Worm (Caenorhabditis elegans): ENCODE data around the gene C08B6.8.

C08B6.8 gene

DNA sequence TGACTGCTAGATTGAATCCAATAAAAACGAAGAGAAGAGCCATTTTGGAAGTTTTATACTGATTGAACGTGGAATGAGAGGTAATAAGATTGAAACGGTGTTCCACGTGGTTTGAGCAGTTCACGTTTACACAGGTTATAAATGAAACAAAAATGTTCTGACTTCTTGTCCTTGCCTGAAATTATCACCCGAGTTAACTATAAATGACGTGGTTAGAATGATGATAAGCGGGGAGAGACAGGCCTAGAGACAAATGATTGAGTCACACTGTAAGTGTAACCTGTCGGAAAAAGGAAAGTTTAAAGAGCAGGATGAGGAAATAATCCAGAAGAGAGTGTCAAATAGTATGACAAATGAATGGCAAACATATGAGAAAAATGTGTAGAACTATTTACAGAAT is 26.5 kb downstream of the C08B6.8 start, which contains the start of gene C51E3.10 (continued):
- TF ChIP-seq F49E8.2 (tag; optimal IDR thresholded peaks at IDR 0.05; ENCODE audit: borderline replicate concordance) = no peak
- TF ChIP-seq F26F4.8 (GFP tag; conservative IDR thresholded peaks at IDR 0.05) = no peak
- no peak for TF ChIP-seq arid-1 (GFP tag; conservative IDR thresholded peaks at IDR 0.05)
- no peak for TF ChIP-seq zfp-2 (tag; optimal IDR thresholded peaks at IDR 0.05)
- no peak for TF ChIP-seq sdz-12 (GFP tag; optimal IDR thresholded peaks at IDR 0.05)
- TF ChIP-seq ceh-32 (tag; optimal IDR thresholded peaks at IDR 0.05; ENCODE audit: poor library complexity) = no peak
- no peak for TF ChIP-seq nhr-76 (tag; optimal IDR thresholded peaks at IDR 0.05)
- no peak for TF ChIP-seq lim-7 (GFP tag; IDR thresholded peaks at IDR 0.05)
- no peak for TF ChIP-seq ces-1 (GFP tag; optimal IDR thresholded peaks at IDR 0.05)
- peak; percentile 18 for TF ChIP-seq nhr-48 (tag; optimal IDR thresholded peaks at IDR 0.05)
- no peak for TF ChIP-seq unc-39 (tag; optimal IDR thresholded peaks at IDR 0.05)
- TF ChIP-seq lin-29 (GFP tag; IDR thresholded peaks at IDR 0.05) = no peak
- TF ChIP-seq mdl-1 (tag; optimal IDR thresholded peaks at IDR 0.05) = peak in 1 of 2 experiments; percentile 77
- no peak for TF ChIP-seq ztf-7 (tag; optimal IDR thresholded peaks at IDR 0.05)
- peak; percentile 68 for TF ChIP-seq hlh-30 (tag; optimal IDR thresholded peaks at IDR 0.05; ENCODE audit: insufficient read depth)
- TF ChIP-seq ceh-20 (GFP tag; IDR thresholded peaks at IDR 0.05) = no peak
- TF ChIP-seq nhr-111 (GFP tag; optimal IDR thresholded peaks at IDR 0.05) = no peak
- TF ChIP-seq nhr-6 (tag; optimal IDR thresholded peaks at IDR 0.05) = no peak
- TF ChIP-seq zfp-3 (GFP tag; conservative IDR thresholded peaks at IDR 0.05) = no peak
- TF ChIP-seq vab-7 (GFP tag; IDR thresholded peaks at IDR 0.05) = no peak
- TF ChIP-seq pqm-1 (tag; optimal IDR thresholded peaks at IDR 0.05) = peak; percentile 93
- TF ChIP-seq Y75B8A.6 (GFP tag; IDR thresholded peaks at IDR 0.05) = no peak
- no peak for TF ChIP-seq fos-1 (tag; optimal IDR thresholded peaks at IDR 0.05)
- TF ChIP-seq mdt-29 (GFP tag; IDR thresholded peaks at IDR 0.05) = 0 out of 2 replicates have a peak, but pooled peaks have one; percentile 32
- TF ChIP-seq skn-1 (tag; optimal IDR thresholded peaks at IDR 0.05) = no peak
- TF ChIP-seq spr-1 (tag; optimal IDR thresholded peaks at IDR 0.05) = no peak
- TF ChIP-seq dmd-9 (GFP tag; IDR thresholded peaks at IDR 0.05) = no peak
- TF ChIP-seq egl-43 (GFP tag; IDR thresholded peaks at IDR 0.05) = no peak
- TF ChIP-seq nhr-25 (tag; optimal IDR thresholded peaks at IDR 0.05; ENCODE audit: borderline replicate concordance, insufficient read depth) = no peak
- TF ChIP-seq nhr-237 (tag; optimal IDR thresholded peaks at IDR 0.05) = no peak
- TF ChIP-seq spr-3 (GFP tag; optimal IDR thresholded peaks at IDR 0.05) = no peak
- TF ChIP-seq daf-8 (GFP tag; IDR thresholded peaks at IDR 0.05) = no peak
- no peak for TF ChIP-seq nhr-102 (tag; optimal IDR thresholded peaks at IDR 0.05)
- peak; percentile 95 for TF ChIP-seq dmd-6 (GFP tag; IDR thresholded peaks at IDR 0.05)
- TF ChIP-seq daf-16 (GFP tag; optimal IDR thresholded peaks at IDR 0.05) = no peak
- TF ChIP-seq daf-16 (tag; optimal IDR thresholded peaks at IDR 0.05) = peak; percentile 66
- TF ChIP-seq T26A8.4 (GFP tag; IDR thresholded peaks at IDR 0.05) = no peak
- TF ChIP-seq nhr-41 (GFP tag; IDR thresholded peaks at IDR 0.05) = no peak
- no peak for TF ChIP-seq dpl-1 (GFP tag; optimal IDR thresholded peaks at IDR 0.05)
- no peak for TF ChIP-seq fkh-10 (GFP tag; optimal IDR thresholded peaks at IDR 0.05)
- TF ChIP-seq nhr-77 (tag; optimal IDR thresholded peaks at IDR 0.05) = peak; percentile 35
- 0 out of 2 replicates have a peak, but pooled peaks have one; percentile 8 for TF ChIP-seq pha-4 (GFP tag; IDR thresholded peaks at IDR 0.05)
- TF ChIP-seq pha-4 (tag; optimal IDR thresholded peaks at IDR 0.05) = no peak
- TF ChIP-seq mxl-3 (GFP tag; optimal IDR thresholded peaks at IDR 0.05) = peak; percentile 76
- TF ChIP-seq zip-11 (GFP tag; IDR thresholded peaks at IDR 0.05) = no peak
- 0 out of 2 replicates have a peak, but pooled peaks have one; percentile 50 for TF ChIP-seq nhr-42 (GFP tag; IDR thresholded peaks at IDR 0.05)
- TF ChIP-seq ceh-44 (GFP tag; IDR thresholded peaks at IDR 0.05) = no peak
- TF ChIP-seq hmg-1.1 (GFP tag; IDR thresholded peaks at IDR 0.05) = no peak
- TF ChIP-seq ZK337.2 (GFP tag; IDR thresholded peaks at IDR 0.05) = no peak
- TF ChIP-seq lir-3 (tag; optimal IDR thresholded peaks at IDR 0.05) = no peak
- no peak for TF ChIP-seq Y5F2A.4 (GFP tag; optimal IDR thresholded peaks at IDR 0.05)
- no peak for TF ChIP-seq lin-15B (tag; optimal IDR thresholded peaks at IDR 0.05)

Measured in whole organism, L4 larva.